Fruit fly (Drosophila melanogaster) whole organism, embryonic: ENCODE results near the gene Acph-1.

ENCODE experiments used
- Asciz ChIP-seq: fragments of 200-800 bp; sonication (Bioruptor generic); optimal IDR thresholded peaks from 2 replicates; lab custom pipeline; 2017; ENCODE audit warnings: missing biosample characterization, mild to moderate bottlenecking, missing genetic modification characterization, missing genetic modification reagents
- Atf3 ChIP-seq: fragments of 200-800 bp; sonication (Bioruptor generic); optimal IDR thresholded peaks from 3 replicates; lab custom pipeline; 2016; ENCODE audit warnings: missing biosample characterization, missing genetic modification characterization
- CG11247 ChIP-seq: fragments of 200-800 bp; sonication (Bioruptor generic); IDR thresholded peaks from 2 replicates; pipeline ENCODE4 v1.3.6; 2022; ENCODE audit warnings: missing biosample characterization, missing genetic modification characterization
- CG11695 ChIP-seq: fragments of 200-800 bp; sonication (Bioruptor generic); IDR thresholded peaks from 3 replicates; pipeline ENCODE4 v1.3.6; 2022; ENCODE audit warnings: missing biosample characterization, missing genetic modification characterization
- CG12744 ChIP-seq: fragments of 200-800 bp; sonication (Bioruptor generic); optimal IDR thresholded peaks from 2 replicates; lab custom pipeline; 2016; ENCODE audit warnings: missing biosample characterization, missing genetic modification characterization
- CG13894 ChIP-seq: fragments of 200-800 bp; sonication (Bioruptor generic); optimal IDR thresholded peaks from 3 replicates; lab custom pipeline; 2018; ENCODE audit warnings: missing biosample characterization, mild to moderate bottlenecking, missing genetic modification characterization, moderate library complexity
- CG15269 ChIP-seq: fragments of 200-800 bp; sonication (Bioruptor generic); optimal IDR thresholded peaks from 2 replicates; lab custom pipeline; 2018; ENCODE audit warnings: missing biosample characterization, mild to moderate bottlenecking, missing genetic modification characterization, moderate library complexity
- CG2116 ChIP-seq: fragments of 200-800 bp; sonication (Bioruptor generic); optimal IDR thresholded peaks from 3 replicates; lab custom pipeline; 2018; ENCODE audit warnings: missing biosample characterization, mild to moderate bottlenecking, missing genetic modification characterization
- CG2712 ChIP-seq: fragments of 200-800 bp; optimal IDR thresholded peaks from 3 replicates; lab custom pipeline; 2019; ENCODE audit warnings: missing biosample characterization, mild to moderate bottlenecking, missing genetic modification characterization, moderate library complexity
- CG2875 ChIP-seq: fragments of 200-800 bp; sonication (Bioruptor generic); optimal IDR thresholded peaks from 2 replicates; lab custom pipeline; 2017; ENCODE audit warnings: missing biosample characterization, mild to moderate bottlenecking, missing genetic modification characterization, missing genetic modification reagents
- CG33213 ChIP-seq: fragments of 200-800 bp; sonication (Bioruptor generic); optimal IDR thresholded peaks from 3 replicates; lab custom pipeline; 2016; ENCODE audit warnings: missing biosample characterization, missing genetic modification characterization
- CG3847 ChIP-seq: fragments of 200-800 bp; sonication (Bioruptor generic); IDR thresholded peaks from 2 replicates; pipeline ENCODE4 v1.3.6; 2022; ENCODE audit warnings: missing biosample characterization, missing genetic modification characterization
- CG5953 ChIP-seq: fragments of 200-800 bp; sonication (Bioruptor generic); IDR thresholded peaks from 2 replicates; pipeline ENCODE4 v1.3.6; 2022; ENCODE audit warnings: missing biosample characterization, missing genetic modification characterization
- CG7271 ChIP-seq: fragments of 200-800 bp; sonication (Bioruptor generic); optimal IDR thresholded peaks from 2 replicates; lab custom pipeline; 2018; ENCODE audit warnings: missing biosample characterization, mild to moderate bottlenecking, missing genetic modification characterization, moderate library complexity
- CG8281 ChIP-seq: fragments of 200-800 bp; sonication (Bioruptor generic); optimal IDR thresholded peaks from 2 replicates; lab custom pipeline; 2018; ENCODE audit warnings: missing biosample characterization, mild to moderate bottlenecking, missing genetic modification characterization, moderate library complexity
- CHES-1-like ChIP-seq: fragments of 200-800 bp; sonication (Bioruptor generic); optimal IDR thresholded peaks from 2 replicates; lab custom pipeline; 2016; ENCODE audit warnings: missing biosample characterization, missing genetic modification characterization
- Dip2 ChIP-seq: fragments of 200-800 bp; sonication (Bioruptor generic); IDR thresholded peaks from 2 replicates; pipeline ENCODE4 v1.3.6; 2022; ENCODE audit warnings: missing biosample characterization, missing genetic modification characterization
- Dll ChIP-seq: fragments of 200-800 bp; sonication (Bioruptor generic); IDR thresholded peaks from 4 replicates; pipeline ENCODE4 v1.3.6; 2022; ENCODE audit warnings: missing biosample characterization, missing genetic modification characterization; ENCODE audit not compliant: partially characterized antibody
- Fer2 ChIP-seq: fragments of 200-800 bp; sonication (Bioruptor generic); optimal IDR thresholded peaks from 2 replicates; lab custom pipeline; 2018; ENCODE audit warnings: missing biosample characterization, mild to moderate bottlenecking, missing genetic modification characterization, moderate library complexity
- Fer3 ChIP-seq: fragments of 200-800 bp; sonication (Bioruptor generic); optimal IDR thresholded peaks from 2 replicates; lab custom pipeline; 2018; ENCODE audit warnings: missing biosample characterization, mild to moderate bottlenecking, missing genetic modification characterization, moderate library complexity
- Kr ChIP-seq: fragments of 200-800 bp; sonication (Bioruptor generic); optimal IDR thresholded peaks from 2 replicates; lab custom pipeline; 2017; ENCODE audit warnings: missing biosample characterization, mild to moderate bottlenecking, missing genetic modification characterization
- MBD-R2 ChIP-seq: fragments of 200-800 bp; sonication (Bioruptor generic); IDR thresholded peaks from 2 replicates; pipeline ENCODE4 v1.3.6; 2022; ENCODE audit warnings: missing biosample characterization, missing genetic modification characterization
- NC2α ChIP-seq: fragments of 200-800 bp; sonication (Bioruptor generic); optimal IDR thresholded peaks from 2 replicates; lab custom pipeline; 2016; ENCODE audit warnings: missing biosample characterization, missing genetic modification characterization
- Rx ChIP-seq: fragments of 200-800 bp; sonication (Bioruptor generic); IDR thresholded peaks from 2 replicates; pipeline ENCODE4 v1.3.6; 2022; ENCODE audit warnings: missing biosample characterization, missing genetic modification characterization
- Xbp1 ChIP-seq: fragments of 200-800 bp; sonication (Bioruptor generic); optimal IDR thresholded peaks from 3 replicates; lab custom pipeline; 2016; ENCODE audit warnings: missing biosample characterization, mild to moderate bottlenecking, missing genetic modification characterization
- bowl ChIP-seq: fragments of 200-800 bp; sonication (Bioruptor generic); IDR thresholded peaks from 2 replicates; pipeline ENCODE4 v1.3.6; 2022; ENCODE audit warnings: missing biosample characterization, missing genetic modification characterization
- chm ChIP-seq: fragments of 200-800 bp; sonication (Bioruptor generic); IDR thresholded peaks from 2 replicates; pipeline ENCODE4 v1.3.6; 2022; ENCODE audit warnings: missing biosample characterization, missing genetic modification characterization
- corto ChIP-seq: fragments of 200-800 bp; sonication (Bioruptor generic); optimal IDR thresholded peaks from 2 replicates; lab custom pipeline; 2016; ENCODE audit warnings: missing biosample characterization, mild to moderate bottlenecking, missing genetic modification characterization, moderate library complexity
- croc ChIP-seq: fragments of 200-800 bp; sonication (Bioruptor generic); conservative IDR thresholded peaks from 3 replicates; pipeline ENCODE4 v1.3.6; 2022; ENCODE audit warnings: missing biosample characterization, missing genetic modification characterization
- cwo ChIP-seq: fragments of 200-800 bp; sonication (Bioruptor generic); optimal IDR thresholded peaks from 3 replicates; lab custom pipeline; 2017; ENCODE audit warnings: missing biosample characterization, missing genetic modification characterization, mild to moderate bottlenecking, moderate library complexity, missing genetic modification reagents
- disco-r ChIP-seq: fragments of 200-800 bp; sonication (Bioruptor generic); optimal IDR thresholded peaks from 2 replicates; lab custom pipeline; 2016; ENCODE audit warnings: missing biosample characterization, missing genetic modification characterization
- dpn ChIP-seq, 2 experiments: fragments of 200-800 bp; sonication (Bioruptor generic); optimal IDR thresholded peaks; 3 replicates each; lab custom pipeline; 2016; ENCODE audit warnings: missing biosample characterization in 2 of 2, missing genetic modification characterization in 2 of 2
- dysf ChIP-seq: fragments of 200-800 bp; sonication (Bioruptor generic); IDR thresholded peaks from 3 replicates; pipeline ENCODE4 v1.3.6; 2022; ENCODE audit warnings: missing biosample characterization, missing genetic modification characterization
- ewg ChIP-seq: fragments of 200-800 bp; sonication (Bioruptor generic); optimal IDR thresholded peaks from 3 replicates; lab custom pipeline; 2017; ENCODE audit warnings: mild to moderate bottlenecking, missing biosample characterization, missing genetic modification reagents, missing genetic modification characterization
- eyg ChIP-seq: fragments of 200-800 bp; sonication (Bioruptor generic); optimal IDR thresholded peaks from 3 replicates; lab custom pipeline; 2016; ENCODE audit warnings: missing biosample characterization, missing genetic modification characterization
- gsb-n ChIP-seq: fragments of 200-800 bp; sonication (Bioruptor generic); optimal IDR thresholded peaks from 3 replicates; lab custom pipeline; 2018; ENCODE audit warnings: missing biosample characterization, mild to moderate bottlenecking, missing genetic modification characterization
- ken ChIP-seq: fragments of 200-800 bp; sonication (Bioruptor generic); IDR thresholded peaks from 3 replicates; pipeline ENCODE4 v1.3.6; 2022; ENCODE audit warnings: missing biosample characterization, missing genetic modification characterization
- lmd ChIP-seq: fragments of 200-800 bp; sonication (Bioruptor generic); IDR thresholded peaks from 2 replicates; pipeline ENCODE4 v1.3.6; 2022; ENCODE audit warnings: missing biosample characterization, missing genetic modification characterization
- nau ChIP-seq: fragments of 200-800 bp; sonication (Bioruptor generic); optimal IDR thresholded peaks from 3 replicates; lab custom pipeline; 2017; ENCODE audit warnings: missing biosample characterization, mild to moderate bottlenecking, missing genetic modification characterization, missing genetic modification reagents
- org-1 ChIP-seq: fragments of 200-800 bp; sonication (Bioruptor generic); optimal IDR thresholded peaks from 2 replicates; lab custom pipeline; 2017; ENCODE audit warnings: missing biosample characterization, missing genetic modification characterization
- pan ChIP-seq, 4 experiments: fragments of >200 bp in 3 of 4; fragments of 200-800 bp in 1 of 4; sonication (Bioruptor generic) in 1 of 4; optimal IDR thresholded peaks in 3 of 4; IDR thresholded peaks in 1 of 4; 2 replicates each; pipeline versions ENCODE4 v1.3.6 to Lab custom; 2017 to 2022; ENCODE audit warnings: missing biosample characterization in 2 of 4, missing genetic modification characterization in 2 of 4, mixed read lengths in 1 of 4
- phol ChIP-seq: fragments of 200-800 bp; sonication (Bioruptor generic); optimal IDR thresholded peaks from 3 replicates; lab custom pipeline; 2018; ENCODE audit warnings: missing biosample characterization, mild to moderate bottlenecking, missing genetic modification characterization, moderate library complexity
- pum ChIP-seq: fragments of 200-800 bp; sonication (Bioruptor generic); optimal IDR thresholded peaks from 2 replicates; lab custom pipeline; 2016; ENCODE audit warnings: missing biosample characterization, missing genetic modification characterization
- row ChIP-seq: fragments of 200-800 bp; sonication (Bioruptor generic); IDR thresholded peaks from 3 replicates; pipeline ENCODE4 v1.3.6; 2022; ENCODE audit warnings: missing biosample characterization, missing genetic modification characterization
- sna ChIP-seq: fragments of 200-800 bp; sonication (Bioruptor generic); IDR thresholded peaks from 2 replicates; pipeline ENCODE4 v1.3.6; 2022; ENCODE audit warnings: missing biosample characterization, missing genetic modification characterization; ENCODE audit not compliant: partially characterized antibody
- trem ChIP-seq: fragments of 200-800 bp; optimal IDR thresholded peaks from 3 replicates; lab custom pipeline; 2019; ENCODE audit warnings: missing biosample characterization, mild to moderate bottlenecking, missing genetic modification characterization, moderate library complexity
- usp ChIP-seq: fragments of >200 bp; optimal IDR thresholded peaks from 2 replicates; lab custom pipeline; 2017; ENCODE audit warnings: missing biosample characterization, missing genetic modification characterization
- wdn ChIP-seq: fragments of 200-800 bp; sonication (Bioruptor generic); IDR thresholded peaks from 2 replicates; pipeline ENCODE4 v1.3.6; 2022; ENCODE audit warnings: missing biosample characterization, missing genetic modification characterization
- z ChIP-seq: fragments of 200-800 bp; sonication (Bioruptor generic); IDR thresholded peaks from 3 replicates; pipeline ENCODE4 v1.3.6; 2022; ENCODE audit warnings: missing biosample characterization, missing genetic modification characterization
- zen2 ChIP-seq: fragments of 200-800 bp; sonication (Bioruptor generic); IDR thresholded peaks from 3 replicates; pipeline ENCODE4 v1.3.6; 2022; ENCODE audit warnings: missing biosample characterization, missing genetic modification characterization; ENCODE audit not compliant: partially characterized antibody

Acph-1 gene

DNA sequence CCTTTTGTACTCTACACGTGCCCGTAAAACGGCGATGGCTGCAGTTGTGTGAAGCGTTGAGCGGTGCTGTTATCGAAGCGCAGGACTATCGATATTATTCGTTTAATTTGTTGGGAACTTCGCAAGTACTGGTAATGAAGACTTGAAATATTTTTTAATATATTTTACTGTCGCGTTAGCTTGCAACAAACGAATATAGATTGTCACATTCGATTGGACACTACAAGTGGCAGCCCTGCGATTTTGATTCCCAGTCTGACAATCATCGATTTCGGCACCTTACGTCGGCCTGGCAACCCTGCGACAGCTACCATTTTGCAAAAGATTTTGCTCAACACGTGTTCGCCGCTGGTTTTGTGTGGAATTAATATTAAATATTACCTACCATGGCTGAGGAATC lies 11.4 kb upstream of the Acph-1 start, which contains the start of the genes Nlp and Nph (continued):
- TF ChIP-seq Dip2 (GFP tag; lab: Robert Waterston, UW) (no peak), CG8281 (tag; lab: Kevin White, UChicago) (no peak), Rx (GFP tag; lab: Robert Waterston, UW) (no peak), lmd (GFP tag; lab: Robert Waterston, UW) (no peak), croc (GFP tag; lab: Robert Waterston, UW) (no peak), dysf (GFP tag; lab: Robert Waterston, UW) (peak; percentile 22; the same call in 1 of the 3 replicates), pan (optimal IDR thresholded peaks at IDR 0.05; lab: Kevin White, UChicago) (no peak), pan (GFP tag; optimal IDR thresholded peaks at IDR 0.05 in 1 of 2, IDR thresholded peaks at IDR 0.05 in 1 of 2) (no peak), sna (GFP tag; lab: Robert Waterston, UW) (peak; percentile 94), Xbp1 (GFP tag; lab: Kevin White, UChicago) (peak; percentile 35), CG11247 (GFP tag; lab: Robert Waterston, UW) (no peak), row (GFP tag; lab: Robert Waterston, UW) (peak; percentile 60), ewg (GFP tag; lab: Kevin White, UChicago) (no peak), trem (tag; lab: Kevin White, UChicago) (peak; percentile 90), CG13894 (tag; lab: Kevin White, UChicago) (no peak), dpn (GFP tag; optimal IDR thresholded peaks at IDR 0.05; lab: Kevin White, UChicago) (peak; percentile 36 to 41), wdn (no peak), Atf3 (GFP tag; lab: Kevin White, UChicago) (no peak), cwo (GFP tag; lab: Kevin White, UChicago) (peak; percentile 33), zen2 (peak; percentile 85; the same call in 2 of the 3 replicates), disco-r (GFP tag; lab: Kevin White, UChicago) (no peak), pum (no peak), corto (GFP tag; lab: Kevin White, UChicago) (no peak), Asciz (GFP tag; lab: Kevin White, UChicago) (no peak), org-1 (GFP tag; lab: Kevin White, UChicago) (no peak), CHES-1-like (GFP tag; lab: Kevin White, UChicago) (peak; percentile 40), chm (GFP tag; lab: Robert Waterston, UW) (no peak), MBD-R2 (no peak; the same call in none of the 2 replicates), CG2116 (GFP tag; lab: Kevin White, UChicago) (peak; percentile 93), Fer2 (tag; lab: Kevin White, UChicago) (no peak), z (GFP tag; lab: Robert Waterston, UW) (no peak), Dll (GFP tag; lab: Robert Waterston, UW) (peak; percentile 96), nau (GFP tag; lab: Kevin White, UChicago) (no peak), CG2712 (tag; lab: Kevin White, UChicago) (peak; percentile 49), CG3847 (GFP tag; lab: Robert Waterston, UW) (0 out of 2 replicates have a peak, but pooled peaks have one; percentile 53), ken (no peak), CG33213 (GFP tag; lab: Kevin White, UChicago) (peak; percentile 19), CG11695 (GFP tag; lab: Robert Waterston, UW) (no peak), bowl (no peak), CG5953 (no peak), phol (tag; lab: Kevin White, UChicago) (peak; percentile 92), Kr (GFP tag; lab: Kevin White, UChicago) (no peak), usp (no peak), eyg (no peak), gsb-n (tag; lab: Kevin White, UChicago) (no peak), CG12744 (GFP tag; lab: Kevin White, UChicago) (no peak), Fer3 (tag; lab: Kevin White, UChicago) (no peak), CG2875 (GFP tag; lab: Kevin White, UChicago) (no peak), CG15269 (no peak), NC2α (no peak), CG7271 (tag; lab: Kevin White, UChicago) (no peak)
